Fruit fly (Drosophila melanogaster): ENCODE measurements around the gene CG13728.
A peak's percentile ranks its signal among the peaks of the same experiment; 100 is the strongest.

CG13728 gene

dm6 chr3L:17420610-17421194 lies 38.2 kb upstream of the CG13728 start:
- no peak for TF ChIP-seq lola (GFP tag; optimal IDR thresholded peaks at IDR 0.05)
- no peak for TF ChIP-seq Mio (GFP tag; optimal IDR thresholded peaks at IDR 0.05)
- TF ChIP-seq psq (GFP tag; optimal IDR thresholded peaks at IDR 0.05): peak; percentile 86
- TF ChIP-seq Hr83 (GFP tag; optimal IDR thresholded peaks at IDR 0.05; ENCODE audit: poor library complexity, severe bottlenecking): no peak
- TF ChIP-seq fru (GFP tag; optimal IDR thresholded peaks at IDR 0.05): peak; percentile 83
- no peak for TF ChIP-seq tai (GFP tag; optimal IDR thresholded peaks at IDR 0.05)
- TF ChIP-seq OdsH (GFP tag; optimal IDR thresholded peaks at IDR 0.05): peak; percentile 79
- TF ChIP-seq foxo (GFP tag; optimal IDR thresholded peaks at IDR 0.05): peak in 1 of 2 experiments; percentile 77
- TF ChIP-seq br (GFP tag; optimal IDR thresholded peaks at IDR 0.05): peak; percentile 78
- peak; percentile 71 for TF ChIP-seq HLH106 (tag; optimal IDR thresholded peaks at IDR 0.05)
- peak; percentile 5 to 59 for TF ChIP-seq dl (GFP tag; optimal IDR thresholded peaks at IDR 0.05; ENCODE audit: insufficient read depth in 1 of 2, partially characterized antibody in 2 of 2)
- peak; percentile 65 for TF ChIP-seq h (GFP tag; optimal IDR thresholded peaks at IDR 0.05)
- no peak for TF ChIP-seq GATAd (GFP tag; optimal IDR thresholded peaks at IDR 0.05)
- no peak for TF ChIP-seq pan (optimal IDR thresholded peaks at IDR 0.05)
- peak; percentile 31 for TF ChIP-seq brk (GFP tag; optimal IDR thresholded peaks at IDR 0.05)
- TF ChIP-seq rgr (GFP tag; optimal IDR thresholded peaks at IDR 0.05): peak; percentile 60
- TF ChIP-seq Dfd (GFP tag; optimal IDR thresholded peaks at IDR 0.05): no peak
- TF ChIP-seq Jra (GFP tag; optimal IDR thresholded peaks at IDR 0.05): no peak
- TF ChIP-seq dmrt93B (GFP tag; optimal IDR thresholded peaks at IDR 0.05): peak; percentile 23
- TF ChIP-seq usp (GFP tag; optimal IDR thresholded peaks at IDR 0.05): no peak
- no peak for TF ChIP-seq dsf (GFP tag; optimal IDR thresholded peaks at IDR 0.05; ENCODE audit: borderline replicate concordance)
- TF ChIP-seq Dif (GFP tag; optimal IDR thresholded peaks at IDR 0.05; ENCODE audit: partially characterized antibody): peak; percentile 82
- no peak for TF ChIP-seq Vsx2 (GFP tag; optimal IDR thresholded peaks at IDR 0.05; ENCODE audit: partially characterized antibody)
- TF ChIP-seq N (GFP tag; optimal IDR thresholded peaks at IDR 0.05): no peak
- TF ChIP-seq Abd-B (GFP tag; optimal IDR thresholded peaks at IDR 0.05): no peak
- TF ChIP-seq sage (GFP tag; optimal IDR thresholded peaks at IDR 0.05): peak; percentile 4
- TF ChIP-seq ey (GFP tag; optimal IDR thresholded peaks at IDR 0.05): peak; percentile 62
- no peak for TF ChIP-seq Hr78 (GFP tag; optimal IDR thresholded peaks at IDR 0.05)
- no peak for TF ChIP-seq CG9705 (GFP tag; optimal IDR thresholded peaks at IDR 0.05)
- TF ChIP-seq Hnf4 (GFP tag; optimal IDR thresholded peaks at IDR 0.05): peak; percentile 34
- no peak for TF ChIP-seq CrebA (GFP tag; optimal IDR thresholded peaks at IDR 0.05; ENCODE audit: borderline replicate concordance)
- peak; percentile 3 for TF ChIP-seq jim (GFP tag; optimal IDR thresholded peaks at IDR 0.05)
- peak; percentile 72 for TF ChIP-seq Sp1 (GFP tag; optimal IDR thresholded peaks at IDR 0.05)
- peak; percentile 45 for TF ChIP-seq CG32264 (GFP tag; optimal IDR thresholded peaks at IDR 0.05)
- no peak for TF ChIP-seq sv (GFP tag; optimal IDR thresholded peaks at IDR 0.05)
- peak; percentile 80 for TF ChIP-seq woc (GFP tag; optimal IDR thresholded peaks at IDR 0.05)
- no peak for TF ChIP-seq Rel (GFP tag; optimal IDR thresholded peaks at IDR 0.05)
- TF ChIP-seq Rel (tag; optimal IDR thresholded peaks at IDR 0.05): peak; percentile 7
- no peak for TF ChIP-seq Myc (optimal IDR thresholded peaks at IDR 0.05)

- TF ChIP-seq Myc (optimal IDR thresholded peaks at IDR 0.05): no peak
- no peak for TF ChIP-seq lola (GFP tag; optimal IDR thresholded peaks at IDR 0.05)
- no peak for TF ChIP-seq ey (GFP tag; optimal IDR thresholded peaks at IDR 0.05)
- no peak for TF ChIP-seq Jra (GFP tag; optimal IDR thresholded peaks at IDR 0.05)
- TF ChIP-seq Hr83 (GFP tag; optimal IDR thresholded peaks at IDR 0.05; ENCODE audit: poor library complexity, severe bottlenecking): no peak
- TF ChIP-seq Rel (GFP tag; optimal IDR thresholded peaks at IDR 0.05): no peak
- TF ChIP-seq Rel (tag; optimal IDR thresholded peaks at IDR 0.05): peak; percentile 2
- TF ChIP-seq psq (GFP tag; optimal IDR thresholded peaks at IDR 0.05): peak; percentile 48
- TF ChIP-seq Hnf4 (GFP tag; optimal IDR thresholded peaks at IDR 0.05): no peak
- TF ChIP-seq usp (GFP tag; optimal IDR thresholded peaks at IDR 0.05): no peak
These were observed 36.7 kb upstream of the CG13728 start for dm6 chr3L:17419103-17419741.

All from whole organism, wandering third instar larva.